Worm (Caenorhabditis elegans) whole organism, L4 larva: ENCODE data around the gene F54F12.1.

Experiments
- F10B5.3 ChIP-seq: sonication (generic microtip); optimal IDR thresholded peaks from 2 replicates; lab custom pipeline; 2016; ENCODE audit warnings: mild to moderate bottlenecking, missing genetic modification characterization, missing compliant biosample characterization
- F37D6.2 ChIP-seq: sonication (generic microtip); optimal IDR thresholded peaks from 2 replicates; lab custom pipeline; 2016; ENCODE audit warnings: mild to moderate bottlenecking, missing genetic modification characterization, missing compliant biosample characterization
- T20F7.1 ChIP-seq: fragments of 200-800 bp; sonication (Bioruptor generic); optimal IDR thresholded peaks from 2 replicates; lab custom pipeline; 2018; ENCODE audit warnings: mild to moderate bottlenecking, missing genetic modification characterization, missing compliant biosample characterization
- Y105C5A.15 ChIP-seq: fragments of 200-800 bp; sonication (Bioruptor generic); IDR thresholded peaks from 2 replicates; pipeline ENCODE4 v1.3.6; 2022; ENCODE audit warnings: missing genetic modification characterization, missing compliant biosample characterization
- Y5F2A.4 ChIP-seq: fragments of 200-800 bp; sonication (Bioruptor generic); optimal IDR thresholded peaks from 2 replicates; lab custom pipeline; 2018; ENCODE audit warnings: mild to moderate bottlenecking, missing genetic modification characterization, missing compliant biosample characterization
- Y75B8A.6 ChIP-seq: fragments of 200-800 bp; sonication (Bioruptor generic); IDR thresholded peaks from 2 replicates; pipeline ENCODE4 v1.3.6; 2022; ENCODE audit warnings: missing genetic modification reagents, missing genetic modification characterization, missing compliant biosample characterization
- ZK337.2 ChIP-seq: fragments of 200-800 bp; sonication (Bioruptor generic); IDR thresholded peaks from 2 replicates; pipeline ENCODE4 v1.3.6; 2022; ENCODE audit warnings: missing genetic modification reagents, missing genetic modification characterization, missing compliant biosample characterization
- arid-1 ChIP-seq: fragments of 200-800 bp; sonication (Bioruptor generic); conservative IDR thresholded peaks from 2 replicates; pipeline ENCODE4 v1.3.6; 2022; ENCODE audit warnings: missing genetic modification reagents, missing genetic modification characterization, missing compliant biosample characterization
- ceh-20 ChIP-seq: fragments of 200-800 bp; sonication (Bioruptor generic); IDR thresholded peaks from 2 replicates; pipeline ENCODE4 v1.3.6; 2022; ENCODE audit warnings: missing genetic modification reagents, missing genetic modification characterization, missing compliant biosample characterization
- ceh-82 ChIP-seq: sonication (generic microtip); optimal IDR thresholded peaks from 2 replicates; lab custom pipeline; 2017; ENCODE audit warnings: missing biosample characterization, missing genetic modification characterization
- ces-1 ChIP-seq: fragments of 150-350 bp; sonication (generic microtip); optimal IDR thresholded peaks from 4 replicates; lab custom pipeline; 2014; ENCODE audit warnings: missing biosample characterization, missing genetic modification reagents, missing genetic modification characterization
- daf-12 ChIP-seq: fragments of 150-350 bp; optimal IDR thresholded peaks from 2 replicates; lab custom pipeline; 2014; ENCODE audit warnings: missing biosample characterization, missing genetic modification reagents, missing genetic modification characterization
- daf-16 ChIP-seq, 3 experiments: sonication (generic microtip); optimal IDR thresholded peaks; 2 replicates each; lab custom pipeline; 2016 to 2017; ENCODE audit warnings: missing genetic modification characterization in 3 of 3, missing genetic modification reagents in 3 of 3, mild to moderate bottlenecking in 2 of 3, missing compliant biosample characterization in 2 of 3, missing biosample characterization in 1 of 3, moderate library complexity in 1 of 3
- daf-19 ChIP-seq: fragments of 200-800 bp; sonication (Bioruptor generic); conservative IDR thresholded peaks from 2 replicates; pipeline ENCODE4 v1.3.6; 2022; ENCODE audit warnings: missing genetic modification characterization, missing compliant biosample characterization
- daf-8 ChIP-seq: fragments of 200-800 bp; sonication (Bioruptor generic); IDR thresholded peaks from 2 replicates; pipeline ENCODE4 v1.3.6; 2022; ENCODE audit warnings: missing genetic modification characterization, missing compliant biosample characterization
- dmd-8 ChIP-seq: fragments of 200-800 bp; sonication (Bioruptor generic); IDR thresholded peaks from 2 replicates; pipeline ENCODE4 v1.3.6; 2022; ENCODE audit warnings: missing genetic modification characterization, missing compliant biosample characterization
- dmd-9 ChIP-seq: fragments of 200-800 bp; sonication (Bioruptor generic); IDR thresholded peaks from 2 replicates; pipeline ENCODE4 v1.3.6; 2022; ENCODE audit warnings: missing genetic modification reagents, missing genetic modification characterization, missing compliant biosample characterization
- dpl-1 ChIP-seq: fragments of 150-350 bp; optimal IDR thresholded peaks from 2 replicates; lab custom pipeline; 2014; ENCODE audit warnings: missing biosample characterization, missing genetic modification reagents, missing genetic modification characterization
- egl-27 ChIP-seq: sonication (generic microtip); optimal IDR thresholded peaks from 3 replicates; lab custom pipeline; 2017; ENCODE audit warnings: missing biosample characterization, missing genetic modification reagents, missing genetic modification characterization
- egl-43 ChIP-seq: fragments of 200-800 bp; sonication (Bioruptor generic); IDR thresholded peaks from 2 replicates; pipeline ENCODE4 v1.3.6; 2022; ENCODE audit warnings: missing genetic modification reagents, missing genetic modification characterization, missing compliant biosample characterization
- fkh-10 ChIP-seq: fragments of 150-350 bp; optimal IDR thresholded peaks from 2 replicates; lab custom pipeline; 2014; ENCODE audit warnings: missing biosample characterization, missing genetic modification reagents, missing genetic modification characterization
- gei-8 ChIP-seq: fragments of 200-800 bp; sonication (Bioruptor generic); optimal IDR thresholded peaks from 2 replicates; lab custom pipeline; 2018; ENCODE audit warnings: mild to moderate bottlenecking, missing genetic modification characterization, missing compliant biosample characterization
- hlh-11 ChIP-seq: fragments of 200-800 bp; sonication (Bioruptor generic); optimal IDR thresholded peaks from 2 replicates; lab custom pipeline; 2018; ENCODE audit warnings: mild to moderate bottlenecking, missing genetic modification characterization, missing compliant biosample characterization
- hmg-1.1 ChIP-seq: fragments of 200-800 bp; sonication (Bioruptor generic); IDR thresholded peaks from 2 replicates; pipeline ENCODE4 v1.3.6; 2022; ENCODE audit warnings: missing genetic modification reagents, missing genetic modification characterization, missing compliant biosample characterization
- lir-3 ChIP-seq: sonication (generic microtip); optimal IDR thresholded peaks from 2 replicates; lab custom pipeline; 2016; ENCODE audit warnings: mild to moderate bottlenecking, missing genetic modification characterization, missing compliant biosample characterization
- madf-5 ChIP-seq, 2 experiments: fragments of 200-800 bp; sonication (Bioruptor generic); IDR thresholded peaks; 2 replicates each; pipeline ENCODE4 v1.3.6; 2022; ENCODE audit warnings: missing compliant biosample characterization in 2 of 2, missing genetic modification characterization in 2 of 2
- mep-1 ChIP-seq: fragments of 150-350 bp; sonication (generic microtip); optimal IDR thresholded peaks from 3 replicates; lab custom pipeline; 2014; ENCODE audit warnings: missing biosample characterization, missing genetic modification characterization
- mxl-2 ChIP-seq: fragments of 200-800 bp; sonication (Bioruptor generic); conservative IDR thresholded peaks from 2 replicates; pipeline ENCODE4 v1.3.6; 2022; ENCODE audit warnings: missing genetic modification reagents, missing genetic modification characterization, missing compliant biosample characterization
- nhr-11 ChIP-seq: fragments of 150-350 bp; optimal IDR thresholded peaks from 2 replicates; lab custom pipeline; 2014; ENCODE audit warnings: missing biosample characterization, missing genetic modification characterization
- nhr-111 ChIP-seq: fragments of 200-800 bp; sonication (Bioruptor generic); optimal IDR thresholded peaks from 2 replicates; lab custom pipeline; 2018; ENCODE audit warnings: mild to moderate bottlenecking, missing genetic modification characterization, missing compliant biosample characterization
- nhr-237 ChIP-seq: sonication (generic microtip); optimal IDR thresholded peaks from 2 replicates; lab custom pipeline; 2017; ENCODE audit warnings: missing biosample characterization, missing genetic modification characterization
- nhr-28 ChIP-seq: fragments of 150-350 bp; optimal IDR thresholded peaks from 2 replicates; lab custom pipeline; 2014; ENCODE audit warnings: missing biosample characterization, missing genetic modification characterization
- nhr-6 ChIP-seq: fragments of 150-350 bp; optimal IDR thresholded peaks from 2 replicates; lab custom pipeline; 2014; ENCODE audit warnings: missing biosample characterization, missing genetic modification characterization
- nhr-76 ChIP-seq: fragments of 150-350 bp; optimal IDR thresholded peaks from 2 replicates; lab custom pipeline; 2014; ENCODE audit warnings: missing biosample characterization, missing genetic modification characterization
- php-3 ChIP-seq: fragments of 200-800 bp; sonication (Bioruptor generic); IDR thresholded peaks from 2 replicates; pipeline ENCODE4 v1.3.6; 2022; ENCODE audit warnings: missing genetic modification reagents, missing genetic modification characterization, missing compliant biosample characterization
- rbr-2 ChIP-seq: sonication (generic microtip); optimal IDR thresholded peaks from 2 replicates; lab custom pipeline; 2016; ENCODE audit warnings: missing genotype, missing genetic modification characterization, missing compliant biosample characterization
- saeg-2 ChIP-seq: fragments of 200-800 bp; sonication (Bioruptor generic); IDR thresholded peaks from 2 replicates; pipeline ENCODE4 v1.3.6; 2022; ENCODE audit warnings: missing genetic modification reagents, missing genetic modification characterization, missing compliant biosample characterization
- set-16 ChIP-seq: fragments of 200-800 bp; sonication (Bioruptor generic); IDR thresholded peaks from 2 replicates; pipeline ENCODE4 v1.3.6; 2022; ENCODE audit warnings: missing genetic modification reagents, missing genetic modification characterization, missing compliant biosample characterization
- snpc-4 ChIP-seq: fragments of 150-350 bp; optimal IDR thresholded peaks from 2 replicates; lab custom pipeline; 2014; ENCODE audit warnings: missing biosample characterization, missing genetic modification characterization
- spr-3 ChIP-seq: fragments of 200-800 bp; sonication (Bioruptor generic); optimal IDR thresholded peaks from 2 replicates; lab custom pipeline; 2018; ENCODE audit warnings: mild to moderate bottlenecking, missing genetic modification characterization, missing compliant biosample characterization
- tag-97 ChIP-seq: fragments of 200-800 bp; sonication (Bioruptor generic); IDR thresholded peaks from 2 replicates; pipeline ENCODE4 v1.3.6; 2022; ENCODE audit warnings: missing genetic modification characterization, missing compliant biosample characterization
- unc-130 ChIP-seq: sonication (generic microtip); optimal IDR thresholded peaks from 2 replicates; lab custom pipeline; 2016; ENCODE audit warnings: missing genetic modification reagents, missing genetic modification characterization, missing compliant biosample characterization
- unc-39 ChIP-seq: sonication (generic microtip); optimal IDR thresholded peaks from 2 replicates; lab custom pipeline; 2017; ENCODE audit warnings: missing biosample characterization, missing genetic modification characterization
- unc-62 ChIP-seq, 3 experiments: fragments of 150-350 bp in 1 of 3; sonication (generic microtip); optimal IDR thresholded peaks in 2 of 3; peaks in 1 of 3; 1 replicate in 1 of 3; 2 replicates in 2 of 3; lab custom pipeline; 2014 to 2017; ENCODE audit warnings: missing biosample characterization in 3 of 3, missing genetic modification characterization in 3 of 3, missing genetic modification reagents in 3 of 3, missing genotype in 1 of 3
- vab-7 ChIP-seq: fragments of 200-800 bp; sonication (Bioruptor generic); IDR thresholded peaks from 2 replicates; pipeline ENCODE4 v1.3.6; 2022; ENCODE audit warnings: missing genetic modification reagents, missing genetic modification characterization, missing compliant biosample characterization
- zfp-2 ChIP-seq: sonication (generic microtip); optimal IDR thresholded peaks from 2 replicates; lab custom pipeline; 2016; ENCODE audit warnings: mild to moderate bottlenecking, missing genetic modification characterization, missing compliant biosample characterization
- zfp-3 ChIP-seq: fragments of 200-800 bp; sonication (Bioruptor generic); conservative IDR thresholded peaks from 2 replicates; pipeline ENCODE4 v1.3.6; 2022; ENCODE audit warnings: missing genetic modification reagents, missing genetic modification characterization, missing compliant biosample characterization
- zip-11 ChIP-seq: fragments of 200-800 bp; sonication (Bioruptor generic); IDR thresholded peaks from 2 replicates; pipeline ENCODE4 v1.3.6; 2022; ENCODE audit warnings: missing genetic modification characterization, missing compliant biosample characterization
- ztf-11 ChIP-seq: fragments of 150-350 bp; optimal IDR thresholded peaks from 2 replicates; lab custom pipeline; 2014; ENCODE audit warnings: missing biosample characterization, missing genetic modification characterization
- ztf-7 ChIP-seq: fragments of 150-350 bp; optimal IDR thresholded peaks from 2 replicates; lab custom pipeline; 2014; ENCODE audit warnings: missing biosample characterization, missing genetic modification characterization

Gene F54F12.1

ce11 chrIII:13062414-13062965 lies 7.2 kb upstream of the F54F12.1 start (continued):
- TF ChIP-seq Y105C5A.15 (GFP tag; lab: Robert Waterston, UW) = 0 out of 2 replicates have a peak, but pooled peaks have one; percentile 51
- peak; percentile 85 for TF ChIP-seq F37D6.2 (tag; lab: Kevin White, UChicago)
- TF ChIP-seq nhr-237 = no peak
- peak; percentile 51 for TF ChIP-seq ces-1 (GFP tag; lab: Kevin White, UChicago)
- TF ChIP-seq arid-1 (GFP tag; lab: Robert Waterston, UW) = peak; percentile 42
- TF ChIP-seq mxl-2 = 0 out of 2 replicates have a peak, but pooled peaks have one; percentile 46
- TF ChIP-seq spr-3 (GFP tag; lab: Kevin White, UChicago) = peak; percentile 22
- TF ChIP-seq zfp-3 = no peak
- peak; percentile 85 for TF ChIP-seq egl-43 (GFP tag; lab: Robert Waterston, UW)
- TF ChIP-seq ZK337.2 = no peak; the same call in 1 of the 2 replicates
- TF ChIP-seq vab-7 (GFP tag; lab: Robert Waterston, UW) = peak; percentile 35; the same call in 1 of the 2 replicates
- peak; percentile 66 for TF ChIP-seq nhr-111 (GFP tag; lab: Kevin White, UChicago)
- peak; percentile 21 for TF ChIP-seq F10B5.3 (tag; lab: Kevin White, UChicago)
- peak; percentile 99 for TF ChIP-seq mep-1
- TF ChIP-seq daf-19 (GFP tag; lab: Robert Waterston, UW) = no peak
- TF ChIP-seq unc-62 (GFP tag; optimal IDR thresholded peaks at IDR 0.05 in 1 of 2; lab: Kevin White, UChicago) = peak in 1 of 2 experiments; percentile 97
- TF ChIP-seq unc-62 (tag; optimal IDR thresholded peaks at IDR 0.05; lab: Kevin White, UChicago) = peak; percentile 71
- peak; percentile 95 for TF ChIP-seq rbr-2 (tag; lab: Kevin White, UChicago)
- peak; percentile 37 for TF ChIP-seq gei-8
- TF ChIP-seq nhr-76 (tag; lab: Kevin White, UChicago) = no peak
- TF ChIP-seq saeg-2 (GFP tag; lab: Robert Waterston, UW) = peak; percentile 66; the same call in 1 of the 2 replicates
- TF ChIP-seq T20F7.1 (GFP tag; lab: Kevin White, UChicago) = peak; percentile 73
- TF ChIP-seq fkh-10 (GFP tag; lab: Kevin White, UChicago) = peak; percentile 98
- TF ChIP-seq set-16 (GFP tag; lab: Robert Waterston, UW) = peak; percentile 86
- TF ChIP-seq Y75B8A.6 = no peak
- TF ChIP-seq dmd-9 (GFP tag; lab: Robert Waterston, UW) = 0 out of 2 replicates have a peak, but pooled peaks have one; percentile 58
- no peak for TF ChIP-seq zip-11 (GFP tag; lab: Robert Waterston, UW)
- peak; percentile 92 for TF ChIP-seq hmg-1.1
- 0 out of 2 replicates have a peak, but pooled peaks have one; percentile 40 for TF ChIP-seq dmd-8 (GFP tag; lab: Robert Waterston, UW)
- peak; percentile 48; the same call in 1 of the 2 replicates for TF ChIP-seq php-3 (GFP tag; lab: Robert Waterston, UW)
- TF ChIP-seq nhr-28 (tag; lab: Kevin White, UChicago) = peak; percentile 71
- TF ChIP-seq lir-3 (tag; lab: Kevin White, UChicago) = no peak
- peak; percentile 89 for TF ChIP-seq ceh-20 (GFP tag; lab: Robert Waterston, UW)
- no peak for TF ChIP-seq tag-97 (GFP tag; lab: Robert Waterston, UW)
- no peak for TF ChIP-seq ztf-11 (tag; lab: Kevin White, UChicago)
- TF ChIP-seq daf-8 (GFP tag; lab: Robert Waterston, UW) = no peak
- no peak for TF ChIP-seq madf-5 (GFP tag; IDR thresholded peaks at IDR 0.05; lab: Robert Waterston, UW)
- TF ChIP-seq hlh-11 (tag; lab: Kevin White, UChicago) = peak; percentile 98
- no peak for TF ChIP-seq egl-27 (tag; lab: Kevin White, UChicago)
- TF ChIP-seq nhr-11 (tag; lab: Kevin White, UChicago) = peak; percentile 78
- no peak for TF ChIP-seq ceh-82 (tag; lab: Kevin White, UChicago)
- TF ChIP-seq Y5F2A.4 (GFP tag; lab: Kevin White, UChicago) = no peak
- TF ChIP-seq unc-130 (GFP tag; lab: Kevin White, UChicago) = no peak
- TF ChIP-seq unc-39 (tag; lab: Kevin White, UChicago) = peak; percentile 35
- TF ChIP-seq ztf-7 (tag; lab: Kevin White, UChicago) = peak; percentile 25
- peak; percentile 64 for TF ChIP-seq dpl-1 (GFP tag; lab: Kevin White, UChicago)
- TF ChIP-seq nhr-6 (tag; lab: Kevin White, UChicago) = peak; percentile 87
- peak; percentile 6 for TF ChIP-seq zfp-2 (tag; lab: Kevin White, UChicago)
- TF ChIP-seq snpc-4 (tag; lab: Kevin White, UChicago) = peak; percentile 28
- TF ChIP-seq daf-12 (tag; lab: Kevin White, UChicago) = no peak
- peak; percentile 31 to 77 for TF ChIP-seq daf-16 (GFP tag; optimal IDR thresholded peaks at IDR 0.05; lab: Kevin White, UChicago)
- peak; percentile 84 for TF ChIP-seq daf-16 (tag; optimal IDR thresholded peaks at IDR 0.05; lab: Kevin White, UChicago)
